Fruit fly (Drosophila melanogaster): ENCODE results near the gene Son.

Gene Son

DNA sequence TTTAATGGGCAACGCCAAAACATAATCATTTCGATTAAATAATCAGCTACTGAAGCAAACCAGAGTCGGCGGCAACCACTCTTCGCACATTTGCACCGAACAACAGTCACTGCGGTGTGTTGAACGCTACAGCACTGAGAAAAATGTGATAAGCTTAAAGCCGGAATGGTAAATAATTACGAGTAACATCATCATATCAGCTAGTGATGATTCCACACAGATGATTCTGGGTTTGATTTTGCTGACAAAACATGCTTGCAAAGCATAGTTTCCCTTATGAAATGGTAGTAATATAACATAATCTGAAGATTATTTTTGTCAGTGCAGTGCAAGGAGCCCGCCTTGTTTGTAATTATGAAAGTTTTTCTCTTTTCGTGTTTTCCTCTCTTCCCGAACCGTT is 20.3 kb downstream of the Son start:
- TF ChIP-seq CG4496 (GFP tag; IDR thresholded peaks at IDR 0.05) (peak; percentile 82), Pif1A (GFP tag; optimal IDR thresholded peaks at IDR 0.05) (peak; percentile 85), Snoo (tag; optimal IDR thresholded peaks at IDR 0.05) (peak; percentile 27), CG8301 (tag; optimal IDR thresholded peaks at IDR 0.05) (peak; percentile 94), CG32121 (GFP tag; IDR thresholded peaks at IDR 0.05) (peak; percentile 76), gl (tag; optimal IDR thresholded peaks at IDR 0.05) (peak; percentile 6), CG10348 (GFP tag; IDR thresholded peaks at IDR 0.05) (peak; percentile 48; the same call in 1 of the 2 replicates), CG12605 (GFP tag; IDR thresholded peaks at IDR 0.05) (peak; percentile 73), Pif1B (GFP tag; optimal IDR thresholded peaks at IDR 0.05) (peak; percentile 77), CG8159 (tag; optimal IDR thresholded peaks at IDR 0.05) (peak; percentile 67), CG34367 (tag; optimal IDR thresholded peaks at IDR 0.05) (peak; percentile 47), CG9948 (tag; optimal IDR thresholded peaks at IDR 0.05) (peak; percentile 75), D1 (tag; optimal IDR thresholded peaks at IDR 0.05) (peak; percentile 20), rn (GFP tag; IDR thresholded peaks at IDR 0.05) (peak; percentile 38; the same call in 1 of the 2 replicates), CG13204 (GFP tag; optimal IDR thresholded peaks at IDR 0.05) (peak; percentile 6), CG15710 (tag; optimal IDR thresholded peaks at IDR 0.05) (peak; percentile 58), fd96Ca (GFP tag; IDR thresholded peaks at IDR 0.05) (peak; percentile 87), Ets98B (GFP tag; IDR thresholded peaks at IDR 0.05) (peak; percentile 68), CG17806 (tag; optimal IDR thresholded peaks at IDR 0.05) (peak; percentile 75), CG14655 (GFP tag; optimal IDR thresholded peaks at IDR 0.05) (peak; percentile 92), EcR (GFP tag; optimal IDR thresholded peaks at IDR 0.05) (no peak)

- TF ChIP-seq CG34367 (tag; optimal IDR thresholded peaks at IDR 0.05) (no peak), D1 (tag; optimal IDR thresholded peaks at IDR 0.05) (no peak), CG15710 (tag; optimal IDR thresholded peaks at IDR 0.05) (peak; percentile 40), CG14655 (GFP tag; optimal IDR thresholded peaks at IDR 0.05) (peak; percentile 25), CG12605 (GFP tag; IDR thresholded peaks at IDR 0.05) (no peak), Ets98B (GFP tag; IDR thresholded peaks at IDR 0.05) (peak; percentile 40), CG10348 (GFP tag; IDR thresholded peaks at IDR 0.05) (no peak), gl (tag; optimal IDR thresholded peaks at IDR 0.05) (peak; percentile 22), CG8301 (tag; optimal IDR thresholded peaks at IDR 0.05) (peak; percentile 27), fd96Ca (GFP tag; IDR thresholded peaks at IDR 0.05) (no peak), CG32121 (GFP tag; IDR thresholded peaks at IDR 0.05) (no peak), Pif1B (GFP tag; optimal IDR thresholded peaks at IDR 0.05) (peak; percentile 31), EcR (GFP tag; optimal IDR thresholded peaks at IDR 0.05) (no peak), Snoo (tag; optimal IDR thresholded peaks at IDR 0.05) (no peak), CG9948 (tag; optimal IDR thresholded peaks at IDR 0.05) (peak; percentile 6), CG17806 (tag; optimal IDR thresholded peaks at IDR 0.05) (peak; percentile 45), Pif1A (GFP tag; optimal IDR thresholded peaks at IDR 0.05) (peak; percentile 45), CG4496 (GFP tag; IDR thresholded peaks at IDR 0.05) (peak; percentile 51; the same call in 2 of the 3 replicates), CG13204 (GFP tag; optimal IDR thresholded peaks at IDR 0.05) (no peak), CG8159 (tag; optimal IDR thresholded peaks at IDR 0.05) (peak; percentile 61), rn (GFP tag; IDR thresholded peaks at IDR 0.05) (no peak)
Observed at dm6 chr3R:9600558-9600959, 22.7 kb downstream of the Son start.

DNA sequence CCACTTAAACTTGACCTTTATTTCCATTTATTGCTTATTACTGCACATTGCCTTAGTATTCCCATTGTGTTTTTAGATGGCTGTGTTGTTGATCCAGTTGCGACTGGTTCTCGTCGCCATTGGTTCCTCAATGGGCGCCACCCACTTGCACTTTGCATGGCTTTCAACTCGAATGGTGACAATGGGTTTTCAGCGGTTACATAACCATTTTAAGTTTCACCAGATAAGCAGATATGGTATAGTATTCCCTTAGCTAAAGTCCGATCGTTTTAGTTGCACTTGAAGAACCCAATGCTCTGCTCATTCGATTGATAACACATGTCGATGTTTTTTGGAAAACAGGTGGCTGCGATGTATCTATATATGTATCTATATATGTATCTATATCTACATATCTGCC is 24.1 kb downstream of the Son start:
- TF ChIP-seq CG10348 (GFP tag; IDR thresholded peaks at IDR 0.05) (no peak), CG8301 (tag; optimal IDR thresholded peaks at IDR 0.05) (no peak), CG9948 (tag; optimal IDR thresholded peaks at IDR 0.05) (no peak), CG13204 (GFP tag; optimal IDR thresholded peaks at IDR 0.05) (no peak), CG15710 (tag; optimal IDR thresholded peaks at IDR 0.05) (peak; percentile 7), CG12605 (GFP tag; IDR thresholded peaks at IDR 0.05) (no peak), CG14655 (GFP tag; optimal IDR thresholded peaks at IDR 0.05) (no peak)

- TF ChIP-seq CG15710 (tag; optimal IDR thresholded peaks at IDR 0.05) (no peak), gl (tag; optimal IDR thresholded peaks at IDR 0.05) (peak; percentile 2), EcR (GFP tag; optimal IDR thresholded peaks at IDR 0.05) (peak; percentile 12), CG14655 (GFP tag; optimal IDR thresholded peaks at IDR 0.05) (no peak), Pif1A (GFP tag; optimal IDR thresholded peaks at IDR 0.05) (no peak)
Observed at dm6 chr3R:9603022-9603942, 25.4 kb downstream of the Son start.

DNA sequence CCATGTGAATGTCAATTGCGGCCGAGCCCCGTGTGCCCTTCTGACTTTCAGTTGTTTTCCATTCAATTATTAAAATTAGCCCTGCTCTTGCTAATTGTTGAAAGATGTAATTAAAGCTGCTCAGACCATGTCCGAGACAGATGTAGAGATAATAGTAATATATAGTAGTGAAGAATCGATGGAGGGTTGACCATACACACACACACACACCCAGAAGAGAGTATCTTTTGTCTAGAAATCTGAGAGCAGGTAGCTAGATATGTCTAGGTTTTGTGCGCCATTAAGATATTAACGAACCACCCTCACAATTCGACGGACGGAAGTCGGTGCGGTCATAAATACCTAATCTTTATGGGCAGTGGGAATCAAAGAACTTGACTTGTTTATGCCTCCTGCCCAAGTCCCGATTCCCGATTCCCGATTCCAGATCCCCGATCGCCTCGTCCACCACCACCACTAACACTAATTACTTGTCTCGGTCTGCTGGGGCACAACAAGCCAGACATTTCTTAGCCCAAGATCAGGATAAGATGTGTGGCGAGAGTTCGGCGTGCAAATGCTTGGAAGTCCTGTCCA is 26.7 kb downstream of the Son start:
- no peak for TF ChIP-seq CG12605 (GFP tag; IDR thresholded peaks at IDR 0.05)
- no peak for TF ChIP-seq rn (GFP tag; IDR thresholded peaks at IDR 0.05)
- no peak for TF ChIP-seq CG8301 (tag; optimal IDR thresholded peaks at IDR 0.05)
- no peak for TF ChIP-seq D1 (tag; optimal IDR thresholded peaks at IDR 0.05)
- no peak for TF ChIP-seq CG17806 (tag; optimal IDR thresholded peaks at IDR 0.05)
- no peak for TF ChIP-seq CG14655 (GFP tag; optimal IDR thresholded peaks at IDR 0.05)
- TF ChIP-seq CG10348 (GFP tag; IDR thresholded peaks at IDR 0.05): no peak
- TF ChIP-seq Ets98B (GFP tag; IDR thresholded peaks at IDR 0.05): no peak
- no peak for TF ChIP-seq Pif1B (GFP tag; optimal IDR thresholded peaks at IDR 0.05)
- no peak for TF ChIP-seq Snoo (tag; optimal IDR thresholded peaks at IDR 0.05)
- no peak for TF ChIP-seq CG9948 (tag; optimal IDR thresholded peaks at IDR 0.05)
- no peak for TF ChIP-seq fd96Ca (GFP tag; IDR thresholded peaks at IDR 0.05)
- no peak for TF ChIP-seq EcR (GFP tag; optimal IDR thresholded peaks at IDR 0.05)
- TF ChIP-seq gl (tag; optimal IDR thresholded peaks at IDR 0.05): no peak
